Worm (Caenorhabditis elegans) whole organism, mixed stage, embryonic: ENCODE measurements around the gene C05D11.8.

Experiments used
- M03D4.4 ChIP-seq: sonication (generic microtip); optimal IDR thresholded peaks from 2 replicates; lab custom pipeline; 2017; ENCODE audit warnings: mild to moderate bottlenecking, missing genetic modification characterization, missing compliant biosample characterization
- bed-3 ChIP-seq: fragments of 200-800 bp; sonication (Bioruptor generic); optimal IDR thresholded peaks from 3 replicates; lab custom pipeline; 2018; ENCODE audit warnings: mild to moderate bottlenecking, missing genetic modification characterization, moderate library complexity, missing compliant biosample characterization
- blmp-1 ChIP-seq: fragments of 150-350 bp; optimal IDR thresholded peaks from 2 replicates; lab custom pipeline; 2014; ENCODE audit warnings: missing biosample characterization, missing genetic modification characterization
- ceh-39 ChIP-seq: fragments of 150-350 bp; optimal IDR thresholded peaks from 2 replicates; lab custom pipeline; 2014; ENCODE audit warnings: missing biosample characterization, missing genetic modification characterization
- ceh-43 ChIP-seq: fragments of 200-800 bp; sonication (Bioruptor generic); optimal IDR thresholded peaks from 2 replicates; lab custom pipeline; 2018; ENCODE audit warnings: mild to moderate bottlenecking, missing genetic modification characterization, moderate library complexity, missing compliant biosample characterization
- ceh-83 ChIP-seq: fragments of 200-800 bp; sonication (Bioruptor generic); optimal IDR thresholded peaks from 2 replicates; lab custom pipeline; 2018; ENCODE audit warnings: mild to moderate bottlenecking, missing genetic modification characterization, missing compliant biosample characterization
- ces-1 ChIP-seq: fragments of 150-350 bp; optimal IDR thresholded peaks from 2 replicates; lab custom pipeline; 2014; ENCODE audit warnings: missing biosample characterization, missing genetic modification reagents, missing genetic modification characterization
- cnd-1 ChIP-seq: fragments of 200-800 bp; sonication (Bioruptor generic); optimal IDR thresholded peaks from 2 replicates; lab custom pipeline; 2018; ENCODE audit warnings: mild to moderate bottlenecking, missing genetic modification characterization, missing compliant biosample characterization
- drap-1 ChIP-seq: fragments of 200-800 bp; sonication (Bioruptor generic); optimal IDR thresholded peaks from 3 replicates; lab custom pipeline; 2018; ENCODE audit warnings: mild to moderate bottlenecking, missing genetic modification characterization, missing compliant biosample characterization
- elt-1 ChIP-seq: sonication (generic microtip); optimal IDR thresholded peaks from 2 replicates; lab custom pipeline; 2017; ENCODE audit warnings: missing genetic modification characterization, mild to moderate bottlenecking, missing compliant biosample characterization, antibody characterized with exemption, moderate library complexity, borderline replicate concordance; ENCODE audit not compliant: insufficient read depth
- elt-3 ChIP-seq: fragments of 150-350 bp; optimal IDR thresholded peaks from 2 replicates; lab custom pipeline; 2014; ENCODE audit warnings: missing biosample characterization, missing genetic modification characterization
- flh-1 ChIP-seq: fragments of 200-800 bp; sonication (Bioruptor generic); optimal IDR thresholded peaks from 2 replicates; lab custom pipeline; 2018; ENCODE audit warnings: mild to moderate bottlenecking, missing genetic modification characterization, moderate library complexity, missing compliant biosample characterization
- ham-2 ChIP-seq: fragments of 200-800 bp; sonication (Bioruptor generic); optimal IDR thresholded peaks from 2 replicates; lab custom pipeline; 2018; ENCODE audit warnings: mild to moderate bottlenecking, missing genetic modification characterization, missing compliant biosample characterization
- hlh-1 ChIP-seq: fragments of 150-350 bp; optimal IDR thresholded peaks from 2 replicates; lab custom pipeline; 2014; ENCODE audit warnings: missing biosample characterization, missing genetic modification reagents, missing genetic modification characterization
- lin-13 ChIP-seq: fragments of 150-350 bp; optimal IDR thresholded peaks from 2 replicates; lab custom pipeline; 2014; ENCODE audit warnings: missing biosample characterization, missing genetic modification characterization
- lin-32 ChIP-seq: fragments of 200-800 bp; sonication (Bioruptor generic); optimal IDR thresholded peaks from 2 replicates; lab custom pipeline; 2018; ENCODE audit warnings: mild to moderate bottlenecking, missing genetic modification characterization, missing compliant biosample characterization
- mab-5 ChIP-seq: fragments of 150-350 bp; optimal IDR thresholded peaks from 2 replicates; lab custom pipeline; 2014; ENCODE audit warnings: missing biosample characterization, missing genetic modification characterization
- mep-1 ChIP-seq: fragments of 150-350 bp; optimal IDR thresholded peaks from 2 replicates; lab custom pipeline; 2017; ENCODE audit warnings: missing biosample characterization, missing genetic modification reagents, missing genetic modification characterization, inconsistent platforms
- mls-2 ChIP-seq: sonication (generic microtip); optimal IDR thresholded peaks from 2 replicates; lab custom pipeline; 2016; ENCODE audit warnings: mild to moderate bottlenecking, missing genetic modification characterization, moderate library complexity, missing compliant biosample characterization
- nhr-12 ChIP-seq: fragments of 150-350 bp; optimal IDR thresholded peaks from 2 replicates; lab custom pipeline; 2014; ENCODE audit warnings: missing biosample characterization, missing genetic modification characterization
- nhr-2 ChIP-seq: fragments of 150-350 bp; optimal IDR thresholded peaks from 2 replicates; lab custom pipeline; 2014; ENCODE audit warnings: missing biosample characterization, missing genetic modification characterization
- nhr-237 ChIP-seq: fragments of 150-350 bp; optimal IDR thresholded peaks from 2 replicates; lab custom pipeline; 2014; ENCODE audit warnings: missing biosample characterization, missing genetic modification characterization
- nhr-28 ChIP-seq: fragments of 150-350 bp; optimal IDR thresholded peaks from 2 replicates; lab custom pipeline; 2014; ENCODE audit warnings: missing biosample characterization, missing genetic modification characterization
- nhr-76 ChIP-seq: sonication (generic microtip); optimal IDR thresholded peaks from 2 replicates; lab custom pipeline; 2017; ENCODE audit warnings: missing biosample characterization, missing genetic modification characterization
- pha-4 ChIP-seq: fragments of 150-350 bp; optimal IDR thresholded peaks from 2 replicates; lab custom pipeline; 2018; ENCODE audit warnings: missing biosample characterization, missing genetic modification reagents, missing genetic modification characterization
- sem-2 ChIP-seq: fragments of 200-800 bp; sonication (Bioruptor generic); optimal IDR thresholded peaks from 2 replicates; lab custom pipeline; 2018; ENCODE audit warnings: mild to moderate bottlenecking, missing genetic modification characterization, missing compliant biosample characterization
- snpc-4 ChIP-seq: fragments of 150-350 bp; optimal IDR thresholded peaks from 2 replicates; lab custom pipeline; 2014; ENCODE audit warnings: missing biosample characterization, missing genetic modification characterization
- sptf-1 ChIP-seq: sonication (generic microtip); optimal IDR thresholded peaks from 2 replicates; lab custom pipeline; 2017; ENCODE audit warnings: mild to moderate bottlenecking, missing genetic modification characterization, moderate library complexity, missing compliant biosample characterization
- tbx-8 ChIP-seq: fragments of 200-800 bp; sonication (Bioruptor generic); optimal IDR thresholded peaks from 2 replicates; lab custom pipeline; 2018; ENCODE audit warnings: mild to moderate bottlenecking, missing genetic modification characterization, moderate library complexity, missing compliant biosample characterization
- unc-120 ChIP-seq: sonication (generic microtip); optimal IDR thresholded peaks from 2 replicates; lab custom pipeline; 2017; ENCODE audit warnings: missing genetic modification characterization, missing compliant biosample characterization; ENCODE audit not compliant: poor library complexity, severe bottlenecking
- unc-39 ChIP-seq: fragments of 150-350 bp; optimal IDR thresholded peaks from 2 replicates; lab custom pipeline; 2014; ENCODE audit warnings: missing biosample characterization, missing genetic modification characterization
- unc-62 ChIP-seq: fragments of 150-350 bp; optimal IDR thresholded peaks from 2 replicates; lab custom pipeline; 2014; ENCODE audit warnings: missing biosample characterization, missing genetic modification reagents, missing genetic modification characterization
- zip-8 ChIP-seq: fragments of 150-350 bp; optimal IDR thresholded peaks from 2 replicates; lab custom pipeline; 2014; ENCODE audit warnings: missing biosample characterization, missing genetic modification characterization

Gene C05D11.8

DNA sequence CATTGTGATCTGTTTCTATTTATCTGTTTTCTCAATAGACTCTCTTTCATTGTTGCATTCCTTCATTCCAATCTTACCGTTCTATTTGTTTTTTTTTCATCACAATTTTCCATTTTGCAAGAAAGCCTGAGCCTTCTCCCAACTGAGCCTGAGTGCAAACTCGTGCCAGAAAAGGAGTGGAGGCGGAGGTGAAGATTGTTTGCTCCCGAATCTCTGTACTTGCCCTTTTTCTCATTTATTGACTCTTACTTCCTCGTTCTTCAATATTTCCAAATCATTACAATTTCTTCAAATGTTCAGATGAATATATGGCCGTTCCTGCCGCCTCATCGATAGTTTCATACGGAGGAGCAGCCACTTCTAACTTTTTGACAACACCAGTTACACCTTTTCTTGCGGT lies 20.3 kb downstream of the C05D11.8 start, which contains the start of gene let-756:
Gene let-756, plus strand, starts transcription at position 301 of the 400 bp plus-strand sequence.
- TF ChIP-seq sptf-1 (no peak), lin-32 (GFP tag; lab: Kevin White, UChicago) (no peak), pha-4 (tag; lab: Kevin White, UChicago) (no peak), nhr-12 (tag; lab: Kevin White, UChicago) (no peak), zip-8 (tag; lab: Kevin White, UChicago) (no peak), unc-39 (no peak), ceh-43 (GFP tag; lab: Kevin White, UChicago) (no peak), ces-1 (no peak), mls-2 (tag; lab: Kevin White, UChicago) (no peak), unc-120 (tag; lab: Kevin White, UChicago) (no peak), elt-3 (tag; lab: Kevin White, UChicago) (no peak), snpc-4 (no peak), mab-5 (tag; lab: Kevin White, UChicago) (no peak), drap-1 (GFP tag; lab: Kevin White, UChicago) (no peak), mep-1 (tag; lab: Kevin White, UChicago) (no peak), ceh-39 (tag; lab: Kevin White, UChicago) (no peak), lin-13 (tag; lab: Kevin White, UChicago) (no peak), ham-2 (GFP tag; lab: Kevin White, UChicago) (no peak), nhr-237 (tag; lab: Kevin White, UChicago) (no peak)

DNA sequence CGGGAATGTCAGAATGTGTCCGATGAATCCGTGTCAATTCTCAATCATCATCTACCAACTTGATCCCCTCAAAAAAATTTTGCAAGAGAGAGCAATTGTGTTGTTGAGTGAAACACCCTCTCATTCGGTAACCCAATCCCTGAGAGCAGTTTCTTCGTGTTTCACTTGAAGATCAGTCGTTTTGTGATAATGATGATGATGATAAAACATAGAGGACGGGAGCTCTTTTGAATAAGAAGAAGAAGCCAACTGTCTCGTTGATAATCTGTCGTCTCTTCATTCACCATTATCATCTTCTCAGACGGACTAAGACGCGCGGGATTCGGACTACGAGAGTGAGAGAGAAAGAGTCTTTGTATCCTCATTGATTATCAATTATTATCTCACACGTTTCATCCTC lies 22.0 kb downstream of the C05D11.8 start:
- TF ChIP-seq unc-120 (tag; lab: Kevin White, UChicago): peak; percentile 66
- TF ChIP-seq mab-5 (tag; lab: Kevin White, UChicago): peak; percentile 30
- TF ChIP-seq ceh-83 (GFP tag; lab: Kevin White, UChicago): no peak
- peak; percentile 88 for TF ChIP-seq unc-62
- no peak for TF ChIP-seq nhr-2
- TF ChIP-seq hlh-1 (tag; lab: Kevin White, UChicago): peak; percentile 94
- TF ChIP-seq elt-3 (tag; lab: Kevin White, UChicago): no peak

DNA sequence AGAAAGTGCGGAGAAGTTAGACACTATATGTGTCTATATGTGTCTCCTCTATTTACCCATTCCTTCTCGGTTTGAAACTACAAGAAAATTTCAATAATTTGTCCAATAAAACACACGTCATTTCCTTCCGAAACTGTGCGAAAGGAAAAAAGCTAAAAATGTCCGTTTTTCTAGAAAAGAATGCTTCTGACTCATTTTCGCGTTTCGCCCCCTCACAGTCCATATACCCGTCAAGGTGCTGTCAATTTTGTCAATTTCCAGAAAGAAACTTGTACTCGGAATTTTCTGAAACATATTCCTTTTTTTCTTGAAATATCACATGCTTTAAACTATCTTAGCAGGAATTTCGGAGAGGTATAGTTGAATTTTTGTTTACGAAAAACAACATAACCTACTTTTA lies 24.3 kb downstream of the C05D11.8 start:
- no peak for TF ChIP-seq zip-8 (tag; lab: Kevin White, UChicago)
- no peak for TF ChIP-seq elt-1
- TF ChIP-seq snpc-4: no peak
- no peak for TF ChIP-seq nhr-76 (tag; lab: Kevin White, UChicago)
- no peak for TF ChIP-seq nhr-2
- TF ChIP-seq flh-1 (GFP tag; lab: Kevin White, UChicago): no peak
- TF ChIP-seq cnd-1: no peak
- no peak for TF ChIP-seq M03D4.4 (tag; lab: Kevin White, UChicago)
- TF ChIP-seq mep-1 (tag; lab: Kevin White, UChicago): no peak

DNA sequence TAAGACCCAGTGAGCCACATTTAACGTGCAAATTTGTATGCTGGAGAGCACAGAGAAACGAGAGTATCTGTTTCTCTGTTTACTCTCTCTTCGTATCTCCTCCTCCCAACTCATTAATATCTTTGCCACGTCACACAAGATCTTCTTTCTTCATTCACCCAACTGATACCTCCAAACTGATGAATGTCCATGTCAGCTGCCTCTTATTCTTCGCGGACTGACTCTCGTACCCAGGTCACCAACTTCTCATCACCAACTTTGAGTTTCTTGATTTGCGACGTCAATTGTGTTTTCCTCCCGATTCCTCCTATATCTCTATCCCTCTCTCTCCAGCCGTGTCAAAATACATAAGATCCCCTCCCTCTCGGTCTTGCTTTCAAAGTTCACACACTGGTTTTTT lies 24.8 kb downstream of the C05D11.8 start:
- TF ChIP-seq mab-5 (tag; lab: Kevin White, UChicago): peak; percentile 48
- no peak for TF ChIP-seq blmp-1
- TF ChIP-seq hlh-1 (tag; lab: Kevin White, UChicago): peak; percentile 99
- TF ChIP-seq snpc-4: no peak
- TF ChIP-seq elt-3 (tag; lab: Kevin White, UChicago): no peak
- TF ChIP-seq unc-62: peak; percentile 89
- no peak for TF ChIP-seq nhr-28
- no peak for TF ChIP-seq ces-1
- TF ChIP-seq unc-120 (tag; lab: Kevin White, UChicago): peak; percentile 69
- no peak for TF ChIP-seq pha-4 (tag; lab: Kevin White, UChicago)

- TF ChIP-seq ces-1 (peak; percentile 57), ceh-39 (tag; lab: Kevin White, UChicago) (no peak), ceh-83 (GFP tag; lab: Kevin White, UChicago) (no peak), lin-13 (tag; lab: Kevin White, UChicago) (no peak), ceh-43 (GFP tag; lab: Kevin White, UChicago) (no peak)
- TF ChIP-seq, all 35 proteins: peak for 1
Observed at ce11 chrIII:6399424-6399823, 27.7 kb downstream of the C05D11.8 start.

DNA sequence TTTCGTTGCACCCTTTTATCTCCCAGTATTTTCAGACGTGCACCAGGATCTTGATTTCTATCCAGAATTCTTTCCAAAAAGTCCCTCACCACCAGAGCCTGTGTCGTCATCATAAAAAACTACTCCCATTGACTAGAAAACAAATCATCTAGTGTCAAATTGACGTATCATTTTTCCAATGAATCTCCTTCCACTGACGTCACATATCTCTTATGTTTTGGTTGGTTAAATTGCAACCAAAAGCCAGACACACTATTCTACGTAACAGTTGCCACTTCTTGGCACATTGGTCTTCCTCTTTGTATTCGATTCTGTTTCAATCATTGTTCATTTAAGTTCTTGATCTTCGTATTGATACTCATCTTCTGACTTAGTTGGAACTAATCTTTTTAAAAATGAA lies 29.0 kb downstream of the C05D11.8 start:
- no peak for TF ChIP-seq ces-1
- TF ChIP-seq tbx-8 (GFP tag; lab: Kevin White, UChicago): no peak
- no peak for TF ChIP-seq flh-1 (GFP tag; lab: Kevin White, UChicago)
- no peak for TF ChIP-seq unc-120 (tag; lab: Kevin White, UChicago)
- no peak for TF ChIP-seq sem-2 (GFP tag; lab: Kevin White, UChicago)
- no peak for TF ChIP-seq mab-5 (tag; lab: Kevin White, UChicago)
- no peak for TF ChIP-seq nhr-2
- no peak for TF ChIP-seq bed-3 (GFP tag; lab: Kevin White, UChicago)
- TF ChIP-seq blmp-1: no peak
- TF ChIP-seq ceh-39 (tag; lab: Kevin White, UChicago): no peak
- no peak for TF ChIP-seq cnd-1
- TF ChIP-seq lin-32 (GFP tag; lab: Kevin White, UChicago): no peak
- TF ChIP-seq nhr-76 (tag; lab: Kevin White, UChicago): no peak
- peak; percentile 59 for TF ChIP-seq hlh-1 (tag; lab: Kevin White, UChicago)
- no peak for TF ChIP-seq zip-8 (tag; lab: Kevin White, UChicago)
- TF ChIP-seq unc-62: peak; percentile 24
- TF ChIP-seq elt-1: no peak
